Fruit fly (Drosophila melanogaster): Measurements from ENCODE around the gene CG5708.
A peak's percentile ranks its signal among the peaks of the same experiment; 100 is the strongest.

dm6 chr2L:10231092-10231494 lies 4.5 kb upstream of the CG5708 start:
- TF ChIP-seq CG12605 (GFP tag; IDR thresholded peaks at IDR 0.05) (no peak), CG8159 (tag; optimal IDR thresholded peaks at IDR 0.05) (peak; percentile 38), CG17806 (tag; optimal IDR thresholded peaks at IDR 0.05) (peak; percentile 53), CG9948 (tag; optimal IDR thresholded peaks at IDR 0.05) (peak; percentile 30), CG13204 (GFP tag; optimal IDR thresholded peaks at IDR 0.05) (no peak), gl (tag; optimal IDR thresholded peaks at IDR 0.05) (no peak), CG8301 (tag; optimal IDR thresholded peaks at IDR 0.05) (peak; percentile 61), D1 (tag; optimal IDR thresholded peaks at IDR 0.05) (no peak), CG4496 (GFP tag; IDR thresholded peaks at IDR 0.05) (peak; percentile 65; the same call in 2 of the 3 replicates), EcR (GFP tag; optimal IDR thresholded peaks at IDR 0.05) (no peak), CG32121 (GFP tag; IDR thresholded peaks at IDR 0.05) (peak; percentile 54; the same call in 1 of the 2 replicates), CG15710 (tag; optimal IDR thresholded peaks at IDR 0.05) (peak; percentile 10), fd96Ca (GFP tag; IDR thresholded peaks at IDR 0.05) (no peak)
